Worm (Caenorhabditis elegans) whole organism, young adult: ENCODE results near the gene clk-2.

Experiments
- B0019.2 ChIP-seq: fragments of 200-800 bp; sonication (Bioruptor generic); conservative IDR thresholded peaks from 2 replicates; pipeline ENCODE4 v1.3.6; 2022; ENCODE audit warnings: missing genetic modification reagents, missing genetic modification characterization, missing compliant biosample characterization
- C06A6.2 ChIP-seq: fragments of 200-800 bp; sonication (Bioruptor generic); conservative IDR thresholded peaks from 2 replicates; pipeline ENCODE4 v1.3.6; 2022; ENCODE audit warnings: missing genetic modification characterization, missing compliant biosample characterization
- D2030.7 ChIP-seq: fragments of 200-800 bp; sonication (Bioruptor generic); IDR thresholded peaks from 2 replicates; pipeline ENCODE4 v1.3.6; 2022; ENCODE audit warnings: missing genetic modification reagents, missing genetic modification characterization, missing compliant biosample characterization
- F37B4.10 ChIP-seq: fragments of 200-800 bp; sonication (Bioruptor generic); IDR thresholded peaks from 2 replicates; pipeline ENCODE4 v1.3.6; 2022; ENCODE audit warnings: missing genetic modification characterization, missing compliant biosample characterization
- F55B11.4 ChIP-seq: sonication (generic microtip); optimal IDR thresholded peaks from 2 replicates; lab custom pipeline; 2016; ENCODE audit warnings: missing compliant biosample characterization, missing genetic modification characterization, borderline replicate concordance; ENCODE audit not compliant: insufficient read depth
- F57C9.4 ChIP-seq: sonication (generic microtip); optimal IDR thresholded peaks from 2 replicates; lab custom pipeline; 2017; ENCODE audit warnings: mild to moderate bottlenecking, missing genetic modification characterization, missing compliant biosample characterization
- K11D2.4 ChIP-seq: fragments of 200-800 bp; sonication (Bioruptor generic); IDR thresholded peaks from 2 replicates; pipeline ENCODE4 v1.3.6; 2022; ENCODE audit warnings: missing genetic modification reagents, missing genetic modification characterization, missing compliant biosample characterization
- T07F8.4 ChIP-seq: sonication (generic microtip); optimal IDR thresholded peaks from 2 replicates; lab custom pipeline; 2016; ENCODE audit warnings: mild to moderate bottlenecking, missing genetic modification characterization, moderate library complexity, missing compliant biosample characterization
- T26A5.8 ChIP-seq: sonication (generic microtip); optimal IDR thresholded peaks from 2 replicates; lab custom pipeline; 2016; ENCODE audit warnings: missing genetic modification characterization, missing compliant biosample characterization
- Y53F4B.3 ChIP-seq: fragments of 200-800 bp; sonication (Bioruptor generic); IDR thresholded peaks from 2 replicates; pipeline ENCODE4 v1.3.6; 2022; ENCODE audit warnings: missing genetic modification reagents, missing genetic modification characterization, missing compliant biosample characterization
- Y53G8AR.9 ChIP-seq: fragments of 200-800 bp; sonication (Bioruptor generic); conservative IDR thresholded peaks from 2 replicates; pipeline ENCODE4 v1.3.6; 2022; ENCODE audit warnings: missing genetic modification reagents, missing genetic modification characterization, missing compliant biosample characterization
- ZK185.1 ChIP-seq: sonication (generic microtip); optimal IDR thresholded peaks from 2 replicates; lab custom pipeline; 2016; ENCODE audit warnings: mild to moderate bottlenecking, missing genetic modification characterization, missing compliant biosample characterization; ENCODE audit not compliant: poor library complexity, severe bottlenecking
- athp-1 ChIP-seq: sonication (generic microtip); optimal IDR thresholded peaks from 2 replicates; lab custom pipeline; 2017; ENCODE audit warnings: mild to moderate bottlenecking, missing genetic modification characterization, missing compliant biosample characterization
- bed-1 ChIP-seq: fragments of 200-800 bp; sonication (Bioruptor generic); IDR thresholded peaks from 2 replicates; pipeline ENCODE4 v1.3.6; 2022; ENCODE audit warnings: missing genetic modification reagents, missing genetic modification characterization, missing compliant biosample characterization
- bed-2 ChIP-seq: fragments of 200-800 bp; sonication (Bioruptor generic); IDR thresholded peaks from 2 replicates; pipeline ENCODE4 v1.3.6; 2022; ENCODE audit warnings: missing genetic modification reagents, missing genetic modification characterization, missing compliant biosample characterization
- ccch-3 ChIP-seq: fragments of 200-800 bp; sonication (Bioruptor generic); optimal IDR thresholded peaks from 2 replicates; lab custom pipeline; 2018; ENCODE audit warnings: mild to moderate bottlenecking, missing genetic modification characterization, missing compliant biosample characterization
- ceh-40 ChIP-seq: fragments of 200-800 bp; sonication (Bioruptor generic); IDR thresholded peaks from 2 replicates; pipeline ENCODE4 v1.3.6; 2022; ENCODE audit warnings: missing genetic modification characterization, missing compliant biosample characterization
- ceh-79 ChIP-seq: sonication (generic microtip); optimal IDR thresholded peaks from 2 replicates; lab custom pipeline; 2017; ENCODE audit warnings: mild to moderate bottlenecking, missing genetic modification characterization, missing compliant biosample characterization
- chd-7 ChIP-seq: sonication (generic microtip); optimal IDR thresholded peaks from 2 replicates; lab custom pipeline; 2016; ENCODE audit warnings: mild to moderate bottlenecking, missing genetic modification characterization, moderate library complexity, missing compliant biosample characterization
- dox-1 ChIP-seq: fragments of 200-800 bp; sonication (Bioruptor generic); IDR thresholded peaks from 2 replicates; pipeline ENCODE4 v1.3.6; 2022; ENCODE audit warnings: missing genetic modification reagents, missing genetic modification characterization, missing compliant biosample characterization
- dpl-1 ChIP-seq: fragments of 150-350 bp; optimal IDR thresholded peaks from 2 replicates; lab custom pipeline; 2014; ENCODE audit warnings: missing biosample characterization, missing genetic modification reagents, missing genetic modification characterization
- efl-1 ChIP-seq: fragments of 150-350 bp; optimal IDR thresholded peaks from 2 replicates; lab custom pipeline; 2014; ENCODE audit warnings: missing biosample characterization, missing genetic modification reagents, missing genetic modification characterization
- ekl-4 ChIP-seq: fragments of 200-800 bp; sonication (Bioruptor generic); IDR thresholded peaks from 2 replicates; pipeline ENCODE4 v1.3.6; 2022; ENCODE audit warnings: missing genetic modification reagents, missing genetic modification characterization, missing compliant biosample characterization
- fkh-3 ChIP-seq: sonication (generic microtip); optimal IDR thresholded peaks from 2 replicates; lab custom pipeline; 2016; ENCODE audit warnings: mild to moderate bottlenecking, missing genetic modification characterization, missing compliant biosample characterization
- gei-17 ChIP-seq: fragments of 200-800 bp; sonication (Bioruptor generic); optimal IDR thresholded peaks from 2 replicates; lab custom pipeline; 2018; ENCODE audit warnings: mild to moderate bottlenecking, missing genetic modification characterization, missing compliant biosample characterization
- him-1 ChIP-seq: sonication (generic microtip); optimal IDR thresholded peaks from 2 replicates; lab custom pipeline; 2016; ENCODE audit warnings: missing genotype, missing genetic modification reagents, missing genetic modification characterization, missing compliant biosample characterization
- hmg-1.2 ChIP-seq: fragments of 200-800 bp; sonication (Bioruptor generic); IDR thresholded peaks from 2 replicates; pipeline ENCODE4 v1.3.6; 2022; ENCODE audit warnings: missing genetic modification reagents, missing genetic modification characterization, missing compliant biosample characterization
- hmg-20 ChIP-seq: fragments of 200-800 bp; sonication (Bioruptor generic); IDR thresholded peaks from 2 replicates; pipeline ENCODE4 v1.3.6; 2022; ENCODE audit warnings: missing genetic modification reagents, missing genetic modification characterization, missing compliant biosample characterization
- hsf-1 ChIP-seq: fragments of 200-800 bp; sonication (Bioruptor generic); IDR thresholded peaks from 2 replicates; pipeline ENCODE4 v1.3.6; 2022; ENCODE audit warnings: missing genetic modification reagents, missing genetic modification characterization, missing compliant biosample characterization
- let-607 ChIP-seq, 2 experiments: fragments of 200-800 bp in 1 of 2; sonication (Bioruptor generic) in 1 of 2; sonication (generic microtip) in 1 of 2; optimal IDR thresholded peaks; 2 replicates each; lab custom pipeline; 2016 to 2018; ENCODE audit warnings: mild to moderate bottlenecking in 2 of 2, missing compliant biosample characterization in 2 of 2, missing genetic modification characterization in 2 of 2, moderate library complexity in 2 of 2, missing genotype in 1 of 2
- lin-35 ChIP-seq, 3 experiments: fragments of 150-350 bp in 2 of 3; sonication (generic microtip) in 1 of 3; optimal IDR thresholded peaks; 2 replicates each; lab custom pipeline; 2014 to 2018; ENCODE audit warnings: missing biosample characterization in 3 of 3, missing genetic modification characterization in 3 of 3, missing genetic modification reagents in 3 of 3
- madf-8 ChIP-seq: fragments of 200-800 bp; sonication (Bioruptor generic); conservative IDR thresholded peaks from 2 replicates; pipeline ENCODE4 v1.3.6; 2022; ENCODE audit warnings: missing genetic modification reagents, missing genetic modification characterization, missing compliant biosample characterization
- mel-28 ChIP-seq: sonication (generic microtip); optimal IDR thresholded peaks from 2 replicates; lab custom pipeline; 2016; ENCODE audit warnings: borderline replicate concordance, mild to moderate bottlenecking, missing genetic modification characterization, missing compliant biosample characterization
- nfya-1 ChIP-seq: sonication (generic microtip); optimal IDR thresholded peaks from 2 replicates; lab custom pipeline; 2017; ENCODE audit warnings: antibody characterized with exemption, missing compliant biosample characterization, missing genetic modification characterization, borderline replicate concordance; ENCODE audit not compliant: insufficient read depth
- nhr-27 ChIP-seq: fragments of 200-800 bp; sonication (Bioruptor generic); optimal IDR thresholded peaks from 2 replicates; lab custom pipeline; 2018; ENCODE audit warnings: mild to moderate bottlenecking, missing genetic modification characterization, moderate library complexity, missing compliant biosample characterization
- rcor-1 ChIP-seq: fragments of 200-800 bp; sonication (Bioruptor generic); IDR thresholded peaks from 2 replicates; pipeline ENCODE4 v1.3.6; 2022; ENCODE audit warnings: missing genetic modification reagents, missing genetic modification characterization, missing compliant biosample characterization
- rec-8 ChIP-seq, 2 experiments: sonication (generic microtip); optimal IDR thresholded peaks; 2 replicates each; lab custom pipeline; 2016; ENCODE audit warnings: mild to moderate bottlenecking in 2 of 2, missing genetic modification characterization in 2 of 2, missing genetic modification reagents in 2 of 2, missing genotype in 2 of 2, missing biosample characterization in 1 of 2, missing compliant biosample characterization in 1 of 2, moderate library complexity in 1 of 2
- repo-1 ChIP-seq: sonication (generic microtip); optimal IDR thresholded peaks from 2 replicates; lab custom pipeline; 2017; ENCODE audit warnings: mild to moderate bottlenecking, missing genetic modification characterization, missing compliant biosample characterization
- snpc-1.1 ChIP-seq: sonication (generic microtip); optimal IDR thresholded peaks from 2 replicates; lab custom pipeline; 2017; ENCODE audit warnings: missing genetic modification characterization, mild to moderate bottlenecking, missing compliant biosample characterization, antibody characterized with exemption, moderate library complexity, missing genotype, missing genetic modification reagents; ENCODE audit not compliant: insufficient read depth
- snpc-3.4 ChIP-seq: sonication (generic microtip); optimal IDR thresholded peaks from 2 replicates; lab custom pipeline; 2017; ENCODE audit warnings: missing genetic modification characterization, mild to moderate bottlenecking, missing compliant biosample characterization, antibody characterized with exemption, moderate library complexity, missing genotype, missing genetic modification reagents
- somi-1 ChIP-seq: fragments of 200-800 bp; sonication (Bioruptor generic); optimal IDR thresholded peaks from 2 replicates; lab custom pipeline; 2018; ENCODE audit warnings: mild to moderate bottlenecking, missing genetic modification characterization, missing compliant biosample characterization
- unc-130 ChIP-seq: sonication (generic microtip); optimal IDR thresholded peaks from 2 replicates; lab custom pipeline; 2016; ENCODE audit warnings: missing genetic modification reagents, missing genetic modification characterization, missing compliant biosample characterization
- unc-62 ChIP-seq: fragments of 150-350 bp; optimal IDR thresholded peaks from 2 replicates; lab custom pipeline; 2014; ENCODE audit warnings: missing biosample characterization, missing genetic modification reagents, missing genetic modification characterization
- zfh-2 ChIP-seq: fragments of 200-800 bp; sonication (Bioruptor generic); conservative IDR thresholded peaks from 2 replicates; pipeline ENCODE4 v1.3.6; 2022; ENCODE audit warnings: missing genetic modification reagents, missing genetic modification characterization, missing compliant biosample characterization
- ztf-22 ChIP-seq: fragments of 200-800 bp; sonication (Bioruptor generic); optimal IDR thresholded peaks from 2 replicates; lab custom pipeline; 2018; ENCODE audit warnings: mild to moderate bottlenecking, missing genetic modification characterization, moderate library complexity, missing compliant biosample characterization
- ztf-25 ChIP-seq: fragments of 200-800 bp; sonication (Bioruptor generic); IDR thresholded peaks from 2 replicates; pipeline ENCODE4 v1.3.6; 2022; ENCODE audit warnings: missing genetic modification reagents, missing genetic modification characterization, missing compliant biosample characterization
- ztf-26 ChIP-seq: sonication (generic microtip); optimal IDR thresholded peaks from 2 replicates; lab custom pipeline; 2017; ENCODE audit warnings: missing genetic modification characterization, missing compliant biosample characterization

The clk-2 gene

ce11 chrIII:7520672-7521071 is 2.3 kb upstream of the clk-2 start, which contains the start of the genes cux-7 and C07H6.2 (continued):
- TF ChIP-seq rcor-1 (GFP tag; lab: Robert Waterston, UW) = peak; percentile 90
- no peak for TF ChIP-seq T26A5.8 (tag; lab: Kevin White, UChicago)
- TF ChIP-seq nfya-1 (tag; lab: Kevin White, UChicago) = no peak
- TF ChIP-seq hmg-20 (GFP tag; lab: Robert Waterston, UW) = peak; percentile 80; the same call in 1 of the 2 replicates
- TF ChIP-seq ZK185.1 = peak; percentile 98
- TF ChIP-seq snpc-1.1 (tag; lab: Kevin White, UChicago) = peak; percentile 33
- peak; percentile 74 for TF ChIP-seq repo-1 (tag; lab: Kevin White, UChicago)
- peak; percentile 96 for TF ChIP-seq bed-2 (GFP tag; lab: Robert Waterston, UW)
- peak; percentile 75 for TF ChIP-seq D2030.7
- peak; percentile 87 for TF ChIP-seq K11D2.4 (GFP tag; lab: Robert Waterston, UW)
- TF ChIP-seq snpc-3.4 (tag; lab: Kevin White, UChicago) = peak; percentile 48
- peak; percentile 41 for TF ChIP-seq T07F8.4 (tag; lab: Kevin White, UChicago)
- peak; percentile 80 for TF ChIP-seq Y53G8AR.9 (GFP tag; lab: Robert Waterston, UW)
- TF ChIP-seq him-1 = peak; percentile 66
- peak; percentile 79 for TF ChIP-seq nhr-27 (tag; lab: Kevin White, UChicago)
- no peak for TF ChIP-seq fkh-3
- TF ChIP-seq ekl-4 (GFP tag; lab: Robert Waterston, UW) = peak; percentile 93
- peak; percentile 78; the same call in 1 of the 2 replicates for TF ChIP-seq C06A6.2 (GFP tag; lab: Robert Waterston, UW)
- peak; percentile 48 for TF ChIP-seq efl-1 (GFP tag; lab: Kevin White, UChicago)
- TF ChIP-seq B0019.2 (GFP tag; lab: Robert Waterston, UW) = peak; percentile 54; the same call in 1 of the 2 replicates
- no peak for TF ChIP-seq bed-1
- TF ChIP-seq madf-8 (GFP tag; lab: Robert Waterston, UW) = peak; percentile 72
- TF ChIP-seq F57C9.4 (tag; lab: Kevin White, UChicago) = peak; percentile 97
- TF ChIP-seq dpl-1 (GFP tag; lab: Kevin White, UChicago) = peak; percentile 62
- peak; percentile 84 for TF ChIP-seq ceh-79 (tag; lab: Kevin White, UChicago)
- TF ChIP-seq unc-62 (GFP tag; lab: Kevin White, UChicago) = no peak
- no peak for TF ChIP-seq Y53F4B.3 (GFP tag; lab: Robert Waterston, UW)
- 0 out of 2 replicates have a peak, but pooled peaks have one; percentile 12 for TF ChIP-seq F37B4.10 (GFP tag; lab: Robert Waterston, UW)
- peak; percentile 80 for TF ChIP-seq athp-1
- peak; percentile 74 for TF ChIP-seq somi-1 (GFP tag; lab: Kevin White, UChicago)
- TF ChIP-seq zfh-2 (GFP tag; lab: Robert Waterston, UW) = no peak
- 0 out of 2 replicates have a peak, but pooled peaks have one; percentile 22 for TF ChIP-seq ztf-25 (GFP tag; lab: Robert Waterston, UW)
- peak; percentile 97 for TF ChIP-seq unc-130 (GFP tag; lab: Kevin White, UChicago)
- peak; percentile 97 for TF ChIP-seq ccch-3 (GFP tag; lab: Kevin White, UChicago)
- peak; percentile 29 for TF ChIP-seq ztf-22 (GFP tag; lab: Kevin White, UChicago)
- peak; percentile 88 for TF ChIP-seq chd-7 (tag; lab: Kevin White, UChicago)
- peak; percentile 45; the same call in 1 of the 2 replicates for TF ChIP-seq hsf-1 (GFP tag; lab: Robert Waterston, UW)
- TF ChIP-seq dox-1 (GFP tag; lab: Robert Waterston, UW) = peak; percentile 86
- TF ChIP-seq rec-8 (tag; optimal IDR thresholded peaks at IDR 0.05; lab: Kevin White, UChicago) = peak; percentile 87 to 96
- TF ChIP-seq let-607 (tag; optimal IDR thresholded peaks at IDR 0.05; lab: Kevin White, UChicago) = peak in 1 of 2 experiments; percentile 88
- peak; percentile 34 for TF ChIP-seq mel-28
- TF ChIP-seq lin-35 (GFP tag; optimal IDR thresholded peaks at IDR 0.05; lab: Kevin White, UChicago) = peak in 2 of 3 experiments; percentile 10 to 91
- TF ChIP-seq ceh-40 (GFP tag; lab: Robert Waterston, UW) = peak; percentile 87
- TF ChIP-seq hmg-1.2 (GFP tag; lab: Robert Waterston, UW) = peak; percentile 37; the same call in 1 of the 2 replicates
- TF ChIP-seq gei-17 = no peak
- TF ChIP-seq ztf-26 (tag; lab: Kevin White, UChicago) = peak; percentile 67
- no peak for TF ChIP-seq F55B11.4 (tag; lab: Kevin White, UChicago)
